Fruit fly (Drosophila melanogaster): ENCODE data around the gene CG7296.
A peak's percentile ranks its signal among the peaks of the same experiment; 100 is the strongest.

The CG7296 gene

dm6 chr2L:10672989-10673388, 13.9 kb downstream of the CG7296 start (continued):
- TF ChIP-seq CG8119 (GFP tag; IDR thresholded peaks at IDR 0.05) (peak; percentile 46; the same call in 2 of the 3 replicates), svp (GFP tag) (peak; percentile 60), Sox102F (GFP tag; optimal IDR thresholded peaks at IDR 0.05) (no peak), CG10631 (GFP tag; optimal IDR thresholded peaks at IDR 0.05) (peak; percentile 31), Lpt (GFP tag; optimal IDR thresholded peaks at IDR 0.05) (no peak), CG6854 (GFP tag; optimal IDR thresholded peaks at IDR 0.05) (no peak), OdsH (GFP tag; optimal IDR thresholded peaks at IDR 0.05) (peak; percentile 25), CG32006 (GFP tag; optimal IDR thresholded peaks at IDR 0.05) (peak; percentile 47), Eip93F (GFP tag; optimal IDR thresholded peaks at IDR 0.05) (no peak), CG11762 (GFP tag; optimal IDR thresholded peaks at IDR 0.05; ENCODE audit: insufficient read depth) (peak; percentile 22), CG10669 (GFP tag; optimal IDR thresholded peaks at IDR 0.05) (peak; percentile 42), cyc (GFP tag; optimal IDR thresholded peaks at IDR 0.05) (no peak), CG34406 (GFP tag; optimal IDR thresholded peaks at IDR 0.05) (peak; percentile 27), Gug (GFP tag; IDR thresholded peaks at IDR 0.05) (no peak), CG6163 (GFP tag; IDR thresholded peaks at IDR 0.05) (0 out of 3 replicates have a peak, but pooled peaks have one; percentile 13), CG4318 (GFP tag; optimal IDR thresholded peaks at IDR 0.05) (no peak)

dm6 chr2L:10671530-10671929, 15.3 kb downstream of the CG7296 start:
- TF ChIP-seq CG3032 (tag; optimal IDR thresholded peaks at IDR 0.05), result no peak
- no peak for TF ChIP-seq achi (GFP tag; optimal IDR thresholded peaks at IDR 0.05)
- TF ChIP-seq eg (GFP tag; IDR thresholded peaks at IDR 0.05), result no peak
- no peak for TF ChIP-seq spab (GFP tag; optimal IDR thresholded peaks at IDR 0.05)
- TF ChIP-seq salr (GFP tag; optimal IDR thresholded peaks at IDR 0.05), result no peak
- no peak for TF ChIP-seq dac (GFP tag; optimal IDR thresholded peaks at IDR 0.05)
- no peak for TF ChIP-seq CG4318 (GFP tag; optimal IDR thresholded peaks at IDR 0.05)
- no peak for TF ChIP-seq CG1621 (tag; optimal IDR thresholded peaks at IDR 0.05)
- no peak for TF ChIP-seq CG9139 (GFP tag; optimal IDR thresholded peaks at IDR 0.05)
- TF ChIP-seq ss (GFP tag; optimal IDR thresholded peaks at IDR 0.05), result no peak
- TF ChIP-seq Eip75B (GFP tag; optimal IDR thresholded peaks at IDR 0.05), result no peak
- TF ChIP-seq Gug (GFP tag; IDR thresholded peaks at IDR 0.05), result no peak
- TF ChIP-seq Hr4 (GFP tag; optimal IDR thresholded peaks at IDR 0.05), result no peak
- TF ChIP-seq Hr39 (GFP tag; optimal IDR thresholded peaks at IDR 0.05), result no peak
- no peak for TF ChIP-seq CG11762 (GFP tag; optimal IDR thresholded peaks at IDR 0.05; ENCODE audit: insufficient read depth)
- no peak for TF ChIP-seq acj6 (GFP tag; optimal IDR thresholded peaks at IDR 0.05)
- TF ChIP-seq Sox14 (GFP tag; optimal IDR thresholded peaks at IDR 0.05), result no peak
- no peak for TF ChIP-seq Ets96B (tag; optimal IDR thresholded peaks at IDR 0.05)

dm6 chr2L:10665603-10666002, 21.3 kb downstream of the CG7296 start:
- TF ChIP-seq CG11762 (GFP tag; optimal IDR thresholded peaks at IDR 0.05; ENCODE audit: insufficient read depth), result peak; percentile 67
- TF ChIP-seq Ets96B (tag; optimal IDR thresholded peaks at IDR 0.05), result peak; percentile 70
- peak; percentile 84 for TF ChIP-seq CG15336 (GFP tag; IDR thresholded peaks at IDR 0.05)
- TF ChIP-seq net (GFP tag; optimal IDR thresholded peaks at IDR 0.05), result peak; percentile 78
- peak; percentile 93 for TF ChIP-seq CG6163 (GFP tag; IDR thresholded peaks at IDR 0.05)
- TF ChIP-seq CG10669 (GFP tag; optimal IDR thresholded peaks at IDR 0.05), result peak; percentile 75
- peak; percentile 71 for TF ChIP-seq CG34406 (GFP tag; optimal IDR thresholded peaks at IDR 0.05)
- peak; percentile 42 for TF ChIP-seq Sox102F (GFP tag; optimal IDR thresholded peaks at IDR 0.05)
- TF ChIP-seq CG11902 (GFP tag; optimal IDR thresholded peaks at IDR 0.05), result peak; percentile 42
- TF ChIP-seq salr (GFP tag; optimal IDR thresholded peaks at IDR 0.05), result peak; percentile 46 to 61
- peak; percentile 81 for TF ChIP-seq Eip75B (GFP tag; optimal IDR thresholded peaks at IDR 0.05)
- peak; percentile 55 for TF ChIP-seq esn (GFP tag; optimal IDR thresholded peaks at IDR 0.05)
- peak; percentile 57 for TF ChIP-seq CG8632 (GFP tag; optimal IDR thresholded peaks at IDR 0.05)
- TF ChIP-seq Gug (GFP tag; IDR thresholded peaks at IDR 0.05), result peak; percentile 82
- peak; percentile 76 for TF ChIP-seq Sox14 (GFP tag; optimal IDR thresholded peaks at IDR 0.05)
- peak; percentile 17 for TF ChIP-seq CG6808 (GFP tag; optimal IDR thresholded peaks at IDR 0.05)
- peak; percentile 82 for TF ChIP-seq CG10631 (GFP tag; optimal IDR thresholded peaks at IDR 0.05)
- TF ChIP-seq acj6 (GFP tag; optimal IDR thresholded peaks at IDR 0.05), result peak; percentile 80
- no peak for TF ChIP-seq vri (GFP tag; optimal IDR thresholded peaks at IDR 0.05)
- TF ChIP-seq cyc (GFP tag; optimal IDR thresholded peaks at IDR 0.05), result peak; percentile 40
- TF ChIP-seq Eip78C (GFP tag), result peak; percentile 94
- TF ChIP-seq eg (GFP tag; IDR thresholded peaks at IDR 0.05), result peak; percentile 90
- peak; percentile 88 for TF ChIP-seq Hr4 (GFP tag; optimal IDR thresholded peaks at IDR 0.05)
- TF ChIP-seq CG3919 (GFP tag; optimal IDR thresholded peaks at IDR 0.05), result peak; percentile 83
- TF ChIP-seq CG6854 (GFP tag; optimal IDR thresholded peaks at IDR 0.05), result no peak
- TF ChIP-seq topi (GFP tag; optimal IDR thresholded peaks at IDR 0.05), result peak; percentile 54
- peak; percentile 38 for TF ChIP-seq CG16779 (tag; optimal IDR thresholded peaks at IDR 0.05)
- peak; percentile 72 for TF ChIP-seq CG7368 (GFP tag; optimal IDR thresholded peaks at IDR 0.05)
- TF ChIP-seq CG11294 (GFP tag; IDR thresholded peaks at IDR 0.05), result peak; percentile 72
- no peak for TF ChIP-seq fd85E (GFP tag; optimal IDR thresholded peaks at IDR 0.05)
- TF ChIP-seq CG9139 (GFP tag; optimal IDR thresholded peaks at IDR 0.05), result peak; percentile 15
- TF ChIP-seq pdm3 (GFP tag; optimal IDR thresholded peaks at IDR 0.05), result peak; percentile 86
